Worm (Caenorhabditis elegans) whole organism, L2 larva: ENCODE data around the gene C03B1.2.
A peak's percentile ranks its signal among the peaks of the same experiment; 100 is the strongest.

Experiments used
- R02D3.7 ChIP-seq: fragments of 150-350 bp; optimal IDR thresholded peaks from 2 replicates; lab custom pipeline; 2014; ENCODE audit warnings: missing biosample characterization, missing genetic modification characterization
- alr-1 ChIP-seq: fragments of 150-350 bp; optimal IDR thresholded peaks from 2 replicates; lab custom pipeline; 2014; ENCODE audit warnings: missing biosample characterization, missing genetic modification characterization
- egl-27 ChIP-seq: sonication (generic microtip); optimal IDR thresholded peaks from 3 replicates; lab custom pipeline; 2017; ENCODE audit warnings: missing biosample characterization, missing genetic modification reagents, missing genetic modification characterization
- mab-5 ChIP-seq: fragments of 150-350 bp; optimal IDR thresholded peaks from 2 replicates; lab custom pipeline; 2014; ENCODE audit warnings: missing biosample characterization, missing genetic modification characterization
- nhr-10 ChIP-seq: sonication (generic microtip); optimal IDR thresholded peaks from 2 replicates; lab custom pipeline; 2017; ENCODE audit warnings: missing biosample characterization, missing genetic modification characterization
- nhr-11 ChIP-seq: fragments of 150-350 bp; optimal IDR thresholded peaks from 2 replicates; lab custom pipeline; 2014; ENCODE audit warnings: missing biosample characterization, missing genetic modification characterization

DNA sequence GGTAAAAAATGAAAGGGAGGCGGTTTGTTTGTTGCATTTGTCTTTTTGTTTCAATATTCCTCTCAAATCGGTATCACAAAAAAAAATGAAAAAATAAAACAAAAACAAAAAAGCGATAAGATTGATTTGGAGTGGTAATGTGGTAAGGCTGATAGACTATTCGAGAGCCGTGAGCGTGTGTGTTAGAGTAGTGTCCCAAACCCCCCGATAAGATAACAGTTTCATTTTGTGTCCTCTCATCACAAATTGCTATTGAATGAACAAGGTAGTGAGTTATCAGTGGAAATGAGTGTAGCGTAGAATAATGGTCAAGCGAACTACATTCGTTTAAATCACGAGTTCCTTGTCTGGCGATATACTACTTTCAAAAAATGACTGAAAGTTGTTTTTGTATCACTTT lies 31.4 kb upstream of the C03B1.2 start:
- TF ChIP-seq alr-1 (tag; lab: Kevin White, UChicago): no peak
- no peak for TF ChIP-seq nhr-10 (tag; lab: Kevin White, UChicago)
- no peak for TF ChIP-seq mab-5 (tag; lab: Kevin White, UChicago)
- no peak for TF ChIP-seq nhr-11
- TF ChIP-seq R02D3.7 (tag; lab: Kevin White, UChicago): no peak
- peak; percentile 24 for TF ChIP-seq egl-27 (tag; lab: Kevin White, UChicago)
